Worm (Caenorhabditis elegans) whole organism, L3 larva: ENCODE data around the gene F10D7.4.

Experiments used
- egl-27 ChIP-seq: sonication (generic microtip); optimal IDR thresholded peaks from 4 replicates; lab custom pipeline; 2017; ENCODE audit warnings: missing biosample characterization, missing genetic modification reagents, missing genetic modification characterization
- fkh-10 ChIP-seq: sonication (generic microtip); optimal IDR thresholded peaks from 2 replicates; lab custom pipeline; 2017; ENCODE audit warnings: missing biosample characterization, missing genetic modification reagents, missing genetic modification characterization
- nhr-12 ChIP-seq: fragments of 150-350 bp; optimal IDR thresholded peaks from 2 replicates; lab custom pipeline; 2014; ENCODE audit warnings: missing biosample characterization, missing genetic modification characterization
- nhr-76 ChIP-seq: fragments of 150-350 bp; sonication (generic microtip); optimal IDR thresholded peaks from 5 replicates; lab custom pipeline; 2014; ENCODE audit warnings: missing biosample characterization, missing genetic modification characterization

- TF ChIP-seq nhr-12 (tag; lab: Kevin White, UChicago): no peak
- no peak for TF ChIP-seq nhr-76 (tag; lab: Kevin White, UChicago)
- TF ChIP-seq fkh-10 (GFP tag; lab: Kevin White, UChicago): no peak
- TF ChIP-seq egl-27 (tag; lab: Kevin White, UChicago): no peak
These were observed 7.9 kb downstream of the F10D7.4 start for ce11 chrX:17373955-17374354.
